Worm (Caenorhabditis elegans) whole organism, early embryonic: Measurements from ENCODE around the gene srpa-68.

Experiments
- ama-1 ChIP-seq: fragments of 150-350 bp; optimal IDR thresholded peaks from 2 replicates; lab custom pipeline; 2014
- hmg-4 ChIP-seq: fragments of 200-800 bp; sonication (Bioruptor generic); optimal IDR thresholded peaks from 2 replicates; lab custom pipeline; 2018; ENCODE audit warnings: mild to moderate bottlenecking, missing genetic modification characterization, missing compliant biosample characterization
- tra-4 ChIP-seq: sonication (generic microtip); optimal IDR thresholded peaks from 2 replicates; lab custom pipeline; 2017; ENCODE audit warnings: missing genetic modification characterization, missing compliant biosample characterization

DNA sequence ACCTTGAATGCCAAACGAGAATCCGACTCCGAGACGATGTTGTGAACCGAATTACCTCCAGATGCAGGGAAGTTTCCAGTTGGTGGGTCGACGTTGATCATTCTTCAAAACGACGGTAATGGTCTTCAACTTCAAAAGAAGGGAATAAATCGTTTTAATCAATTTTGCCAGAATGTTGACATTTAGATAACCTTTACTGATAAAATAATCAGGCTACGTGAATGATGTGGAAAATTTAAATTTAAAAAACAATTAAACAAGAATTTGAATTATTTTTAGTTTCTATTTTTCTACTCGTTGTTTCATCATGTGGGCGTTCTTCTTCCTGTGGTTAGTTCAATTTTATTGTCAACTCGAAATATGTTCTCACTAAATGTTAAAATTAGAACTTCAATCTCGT is 27.7 kb downstream of the srpa-68 start, which contains the start of gene ssp-35:
- TF ChIP-seq tra-4 (tag; lab: Kevin White, UChicago) (no peak), ama-1 (lab: Kevin White, UChicago) (no peak), hmg-4 (GFP tag; lab: Kevin White, UChicago) (no peak)
